Fruit fly (Drosophila melanogaster): ENCODE results near the gene asun.

dm6 chr3R:16281033-16281680, 17.1 kb downstream of the asun start:
- TF ChIP-seq eg (GFP tag; IDR thresholded peaks at IDR 0.05) (peak; percentile 61; the same call in 1 of the 3 replicates), CG10631 (GFP tag; optimal IDR thresholded peaks at IDR 0.05) (no peak), Lpt (GFP tag; optimal IDR thresholded peaks at IDR 0.05) (peak; percentile 48)
